Worm (Caenorhabditis elegans) whole organism, L3 larva: ENCODE results near the gene ceh-33.

Experiments
- R02D3.7 ChIP-seq: fragments of 150-350 bp; optimal IDR thresholded peaks from 2 replicates; lab custom pipeline; 2014; ENCODE audit warnings: missing biosample characterization, missing genetic modification characterization
- ZK546.5 ChIP-seq: sonication (generic microtip); optimal IDR thresholded peaks from 2 replicates; lab custom pipeline; 2017; ENCODE audit warnings: missing biosample characterization, missing genetic modification characterization
- aly-2 ChIP-seq: fragments of 150-350 bp; optimal IDR thresholded peaks from 2 replicates; lab custom pipeline; 2014; ENCODE audit warnings: missing biosample characterization, missing genetic modification characterization
- ama-1 ChIP-seq: fragments of 150-350 bp; optimal IDR thresholded peaks from 2 replicates; lab custom pipeline; 2018
- ceh-16 ChIP-seq: sonication (generic microtip); optimal IDR thresholded peaks from 2 replicates; lab custom pipeline; 2017; ENCODE audit warnings: missing biosample characterization, missing genetic modification characterization
- ceh-28 ChIP-seq: fragments of 150-350 bp; optimal IDR thresholded peaks from 2 replicates; lab custom pipeline; 2014; ENCODE audit warnings: missing biosample characterization, missing genetic modification reagents, missing genetic modification characterization
- ceh-82 ChIP-seq: fragments of 150-350 bp; optimal IDR thresholded peaks from 2 replicates; lab custom pipeline; 2014; ENCODE audit warnings: missing biosample characterization, missing genetic modification characterization
- ceh-9 ChIP-seq: sonication (generic microtip); optimal IDR thresholded peaks from 2 replicates; lab custom pipeline; 2018; ENCODE audit warnings: missing biosample characterization, missing genetic modification characterization
- daf-12 ChIP-seq: fragments of 150-350 bp; optimal IDR thresholded peaks from 2 replicates; lab custom pipeline; 2014; ENCODE audit warnings: missing biosample characterization, missing genetic modification reagents, missing genetic modification characterization
- egl-27 ChIP-seq: sonication (generic microtip); optimal IDR thresholded peaks from 4 replicates; lab custom pipeline; 2017; ENCODE audit warnings: missing biosample characterization, missing genetic modification reagents, missing genetic modification characterization
- egl-5 ChIP-seq: fragments of 150-350 bp; optimal IDR thresholded peaks from 2 replicates; lab custom pipeline; 2017; ENCODE audit warnings: missing biosample characterization, missing genetic modification reagents, missing genetic modification characterization, inconsistent platforms
- elt-1 ChIP-seq: fragments of 150-350 bp; optimal IDR thresholded peaks from 2 replicates; lab custom pipeline; 2014; ENCODE audit warnings: missing biosample characterization, missing genetic modification characterization
- elt-2 ChIP-seq: sonication (generic microtip); optimal IDR thresholded peaks from 2 replicates; lab custom pipeline; 2016; ENCODE audit warnings: missing genetic modification reagents, mild to moderate bottlenecking, missing genetic modification characterization, missing compliant biosample characterization
- elt-3 ChIP-seq, 3 experiments: fragments of 150-350 bp in 1 of 3; sonication (generic microtip) in 2 of 3; optimal IDR thresholded peaks; 2 replicates in 2 of 3; 4 replicates in 1 of 3; lab custom pipeline; 2014 to 2017; ENCODE audit warnings: missing biosample characterization in 3 of 3, missing genetic modification characterization in 3 of 3
- eor-1 ChIP-seq, 2 experiments: fragments of 150-350 bp; optimal IDR thresholded peaks; 2 replicates each; lab custom pipeline; 2014 to 2018; ENCODE audit warnings: missing biosample characterization in 2 of 2, missing genetic modification characterization in 2 of 2
- fkh-10 ChIP-seq: sonication (generic microtip); optimal IDR thresholded peaks from 2 replicates; lab custom pipeline; 2017; ENCODE audit warnings: missing biosample characterization, missing genetic modification reagents, missing genetic modification characterization
- fkh-2 ChIP-seq: fragments of 150-350 bp; optimal IDR thresholded peaks from 2 replicates; lab custom pipeline; 2014; ENCODE audit warnings: missing biosample characterization, missing genetic modification reagents, missing genetic modification characterization
- fos-1 ChIP-seq: fragments of 150-350 bp; optimal IDR thresholded peaks from 2 replicates; lab custom pipeline; 2014; ENCODE audit warnings: missing biosample characterization, missing genetic modification characterization
- hmg-11 ChIP-seq: sonication (generic microtip); optimal IDR thresholded peaks from 2 replicates; lab custom pipeline; 2016; ENCODE audit warnings: missing genetic modification characterization, missing compliant biosample characterization
- jun-1 ChIP-seq: fragments of 150-350 bp; optimal IDR thresholded peaks from 2 replicates; lab custom pipeline; 2014; ENCODE audit warnings: missing biosample characterization, missing genetic modification reagents, missing genetic modification characterization
- lin-15B ChIP-seq: fragments of 150-350 bp; optimal IDR thresholded peaks from 2 replicates; lab custom pipeline; 2014; ENCODE audit warnings: missing biosample characterization, missing genetic modification characterization
- lin-39 ChIP-seq: fragments of 150-350 bp; optimal IDR thresholded peaks from 2 replicates; lab custom pipeline; 2018; ENCODE audit warnings: missing biosample characterization, missing genetic modification reagents, missing genetic modification characterization
- lsy-12 ChIP-seq: sonication (generic microtip); optimal IDR thresholded peaks from 2 replicates; lab custom pipeline; 2016; ENCODE audit warnings: mild to moderate bottlenecking, missing genetic modification characterization, missing compliant biosample characterization
- mdl-1 ChIP-seq: fragments of 150-350 bp; optimal IDR thresholded peaks from 2 replicates; lab custom pipeline; 2014; ENCODE audit warnings: missing biosample characterization, missing genetic modification characterization
- mml-1 ChIP-seq: fragments of 150-350 bp; sonication (generic microtip); optimal IDR thresholded peaks from 3 replicates; lab custom pipeline; 2014; ENCODE audit warnings: missing biosample characterization, missing genetic modification characterization
- nfya-1 ChIP-seq: sonication (generic microtip); optimal IDR thresholded peaks from 2 replicates; lab custom pipeline; 2017; ENCODE audit warnings: missing genetic modification characterization, mild to moderate bottlenecking, missing compliant biosample characterization, antibody characterized with exemption, moderate library complexity; ENCODE audit not compliant: insufficient read depth
- nhr-11 ChIP-seq: fragments of 150-350 bp; optimal IDR thresholded peaks from 2 replicates; lab custom pipeline; 2014; ENCODE audit warnings: missing biosample characterization, missing genetic modification characterization
- nhr-12 ChIP-seq: fragments of 150-350 bp; optimal IDR thresholded peaks from 2 replicates; lab custom pipeline; 2014; ENCODE audit warnings: missing biosample characterization, missing genetic modification characterization
- nhr-23 ChIP-seq: fragments of 150-350 bp; optimal IDR thresholded peaks from 2 replicates; lab custom pipeline; 2014; ENCODE audit warnings: missing biosample characterization, missing genetic modification reagents, missing genetic modification characterization
- nhr-237 ChIP-seq: fragments of 150-350 bp; optimal IDR thresholded peaks from 2 replicates; lab custom pipeline; 2014; ENCODE audit warnings: missing biosample characterization, missing genetic modification characterization
- nhr-25 ChIP-seq: sonication (generic microtip); optimal IDR thresholded peaks from 2 replicates; lab custom pipeline; 2017; ENCODE audit warnings: missing biosample characterization, missing genetic modification characterization
- nhr-28 ChIP-seq: fragments of 150-350 bp; optimal IDR thresholded peaks from 2 replicates; lab custom pipeline; 2014; ENCODE audit warnings: missing biosample characterization, missing genetic modification characterization
- nhr-43 ChIP-seq: sonication (generic microtip); optimal IDR thresholded peaks from 2 replicates; lab custom pipeline; 2016; ENCODE audit warnings: mild to moderate bottlenecking, missing genetic modification characterization, missing compliant biosample characterization; ENCODE audit not compliant: poor library complexity, severe bottlenecking
- nhr-67 ChIP-seq: fragments of 150-350 bp; optimal IDR thresholded peaks from 2 replicates; lab custom pipeline; 2014; ENCODE audit warnings: missing biosample characterization, missing genetic modification characterization
- nhr-76 ChIP-seq: fragments of 150-350 bp; sonication (generic microtip); optimal IDR thresholded peaks from 5 replicates; lab custom pipeline; 2014; ENCODE audit warnings: missing biosample characterization, missing genetic modification characterization
- nhr-77 ChIP-seq: fragments of 150-350 bp; optimal IDR thresholded peaks from 2 replicates; lab custom pipeline; 2014; ENCODE audit warnings: missing biosample characterization, missing genetic modification characterization
- pha-4 ChIP-seq: fragments of 150-350 bp; optimal IDR thresholded peaks from 2 replicates; lab custom pipeline; 2014; ENCODE audit warnings: missing biosample characterization, missing genetic modification reagents, missing genetic modification characterization
- pqm-1 ChIP-seq: fragments of 150-350 bp; optimal IDR thresholded peaks from 2 replicates; lab custom pipeline; 2017; ENCODE audit warnings: missing biosample characterization, missing genetic modification characterization, inconsistent platforms
- sea-2 ChIP-seq: fragments of 150-350 bp; sonication (generic microtip); optimal IDR thresholded peaks from 4 replicates; lab custom pipeline; 2014; ENCODE audit warnings: missing biosample characterization, missing genetic modification reagents, missing genetic modification characterization
- skn-1 ChIP-seq: fragments of 150-350 bp; optimal IDR thresholded peaks from 2 replicates; lab custom pipeline; 2014; ENCODE audit warnings: missing biosample characterization, missing genetic modification characterization
- snpc-4 ChIP-seq: fragments of 150-350 bp; optimal IDR thresholded peaks from 2 replicates; lab custom pipeline; 2014; ENCODE audit warnings: missing biosample characterization, missing genetic modification characterization
- tbx-2 ChIP-seq: sonication (generic microtip); optimal IDR thresholded peaks from 2 replicates; lab custom pipeline; 2016; ENCODE audit warnings: mild to moderate bottlenecking, missing genetic modification characterization, missing compliant biosample characterization
- unc-39 ChIP-seq: sonication (generic microtip); optimal IDR thresholded peaks from 4 replicates; lab custom pipeline; 2017; ENCODE audit warnings: missing biosample characterization, missing genetic modification characterization
- unc-62 ChIP-seq: fragments of 150-350 bp; sonication (generic microtip); optimal IDR thresholded peaks from 4 replicates; lab custom pipeline; 2014; ENCODE audit warnings: missing biosample characterization, missing genetic modification reagents, missing genetic modification characterization
- zag-1 ChIP-seq: fragments of 150-350 bp; optimal IDR thresholded peaks from 2 replicates; lab custom pipeline; 2014; ENCODE audit warnings: missing biosample characterization, missing genetic modification characterization
- ztf-11 ChIP-seq: fragments of 150-350 bp; optimal IDR thresholded peaks from 2 replicates; lab custom pipeline; 2014; ENCODE audit warnings: missing biosample characterization, missing genetic modification characterization
- ztf-4 ChIP-seq: fragments of 150-350 bp; optimal IDR thresholded peaks from 2 replicates; lab custom pipeline; 2014; ENCODE audit warnings: missing biosample characterization, missing genetic modification characterization

ceh-33 gene

ce11 chrV:5334588-5334987, 10.1 kb upstream of the ceh-33 start, which contains the start of gene srg-28:
srg-28 (plus strand) TSS chrV:5334888.
- TF ChIP-seq fos-1 (tag; lab: Kevin White, UChicago), result no peak
- no peak for TF ChIP-seq skn-1 (tag; lab: Kevin White, UChicago)
- TF ChIP-seq sea-2, result no peak
- TF ChIP-seq eor-1 (tag; optimal IDR thresholded peaks at IDR 0.05; lab: Kevin White, UChicago), result no peak
- no peak for TF ChIP-seq nhr-28 (tag; lab: Kevin White, UChicago)

ce11 chrV:5330967-5331366, 6.5 kb upstream of the ceh-33 start, which contains the start of gene srg-26:
srg-26 (plus strand) TSS chrV:5331267.
- TF ChIP-seq aly-2 (no peak), elt-3 (tag; optimal IDR thresholded peaks at IDR 0.05; lab: Kevin White, UChicago) (no peak), ztf-4 (tag; lab: Kevin White, UChicago) (no peak), fkh-10 (GFP tag; lab: Kevin White, UChicago) (no peak), nhr-25 (tag; lab: Kevin White, UChicago) (no peak), mml-1 (no peak), fos-1 (tag; lab: Kevin White, UChicago) (no peak)

- no peak for TF ChIP-seq daf-12 (tag; lab: Kevin White, UChicago)
- TF ChIP-seq unc-39 (tag; lab: Kevin White, UChicago), result no peak
- TF ChIP-seq R02D3.7 (tag; lab: Kevin White, UChicago), result no peak
- peak; percentile 71 for TF ChIP-seq pha-4 (tag; lab: Kevin White, UChicago)
- no peak for TF ChIP-seq ztf-11 (tag; lab: Kevin White, UChicago)
- TF ChIP-seq nfya-1, result peak; percentile 48
- TF ChIP-seq ceh-28 (tag; lab: Kevin White, UChicago), result no peak
- peak; percentile 91 for TF ChIP-seq snpc-4
- no peak for TF ChIP-seq ceh-82 (tag; lab: Kevin White, UChicago)
- no peak for TF ChIP-seq jun-1 (tag; lab: Kevin White, UChicago)
- TF ChIP-seq nhr-77 (tag; lab: Kevin White, UChicago), result no peak
- TF ChIP-seq lin-15B (tag; lab: Kevin White, UChicago), result peak; percentile 23
- no peak for TF ChIP-seq nhr-12 (tag; lab: Kevin White, UChicago)
- no peak for TF ChIP-seq tbx-2 (tag; lab: Kevin White, UChicago)
- no peak for TF ChIP-seq mml-1
- no peak for TF ChIP-seq nhr-28 (tag; lab: Kevin White, UChicago)
- no peak for TF ChIP-seq ceh-9
- TF ChIP-seq fos-1 (tag; lab: Kevin White, UChicago), result no peak
- no peak for TF ChIP-seq mdl-1 (tag; lab: Kevin White, UChicago)
- TF ChIP-seq lin-39 (tag; lab: Kevin White, UChicago), result peak; percentile 38
- peak; percentile 20 for TF ChIP-seq nhr-25 (tag; lab: Kevin White, UChicago)
- TF ChIP-seq ztf-4 (tag; lab: Kevin White, UChicago), result no peak
- TF ChIP-seq nhr-23 (tag; lab: Kevin White, UChicago), result peak; percentile 9
- no peak for TF ChIP-seq fkh-10 (GFP tag; lab: Kevin White, UChicago)
- no peak for TF ChIP-seq skn-1 (tag; lab: Kevin White, UChicago)
- no peak for TF ChIP-seq unc-62 (GFP tag; lab: Kevin White, UChicago)
- no peak for TF ChIP-seq elt-1 (tag; lab: Kevin White, UChicago)
- no peak for TF ChIP-seq ZK546.5 (tag; lab: Kevin White, UChicago)
- TF ChIP-seq nhr-237 (tag; lab: Kevin White, UChicago), result no peak
- peak; percentile 58 for TF ChIP-seq elt-2 (tag; lab: Kevin White, UChicago)
- no peak for TF ChIP-seq sea-2
- TF ChIP-seq hmg-11 (tag; lab: Kevin White, UChicago), result peak; percentile 33
- TF ChIP-seq elt-3 (tag; optimal IDR thresholded peaks at IDR 0.05; lab: Kevin White, UChicago), result no peak
- TF ChIP-seq nhr-43 (tag; lab: Kevin White, UChicago), result no peak
- peak; percentile 38 for TF ChIP-seq lsy-12 (tag; lab: Kevin White, UChicago)
- TF ChIP-seq nhr-67 (tag; lab: Kevin White, UChicago), result no peak
- TF ChIP-seq nhr-11 (tag; lab: Kevin White, UChicago), result peak; percentile 10
- no peak for TF ChIP-seq nhr-76 (tag; lab: Kevin White, UChicago)
- no peak for TF ChIP-seq ceh-16 (tag; lab: Kevin White, UChicago)
- no peak for TF ChIP-seq zag-1 (tag; lab: Kevin White, UChicago)
- TF ChIP-seq fkh-2, result peak; percentile 92
- no peak for TF ChIP-seq eor-1 (tag; optimal IDR thresholded peaks at IDR 0.05; lab: Kevin White, UChicago)
- no peak for TF ChIP-seq egl-27 (tag; lab: Kevin White, UChicago)
- TF ChIP-seq egl-5 (tag; lab: Kevin White, UChicago), result no peak
- no peak for TF ChIP-seq ama-1 (lab: Kevin White, UChicago)
- peak; percentile 41 for TF ChIP-seq pqm-1 (tag; lab: Kevin White, UChicago)
- no peak for TF ChIP-seq aly-2
Observed at ce11 chrV:5329677-5330266, 5.3 kb upstream of the ceh-33 start.
